Worm (Caenorhabditis elegans): ENCODE measurements around the gene mog-5.

mog-5 gene

ce11 chrII:5436833-5437232 lies 37.5 kb downstream of the mog-5 start, which contains the start of gene dct-5:
Gene dct-5, minus strand, starts transcription at chrII:5436933.
- TF ChIP-seq R02D3.7 (tag; optimal IDR thresholded peaks at IDR 0.05) (no peak), gmeb-1 (tag; optimal IDR thresholded peaks at IDR 0.05) (no peak), sem-4 (tag; optimal IDR thresholded peaks at IDR 0.05) (no peak), lin-13 (GFP tag; optimal IDR thresholded peaks at IDR 0.05) (no peak), nhr-25 (tag; optimal IDR thresholded peaks at IDR 0.05) (no peak), snpc-4 (tag; optimal IDR thresholded peaks at IDR 0.05) (no peak), nhr-77 (tag; optimal IDR thresholded peaks at IDR 0.05) (no peak), crh-2 (tag; optimal IDR thresholded peaks at IDR 0.05) (no peak), F13H6.1 (tag; optimal IDR thresholded peaks at IDR 0.05) (no peak), nhr-11 (tag; optimal IDR thresholded peaks at IDR 0.05) (no peak), unc-62 (GFP tag; optimal IDR thresholded peaks at IDR 0.05) (no peak), nhr-6 (tag; optimal IDR thresholded peaks at IDR 0.05) (no peak), nhr-12 (tag; optimal IDR thresholded peaks at IDR 0.05) (no peak), lin-39 (tag; optimal IDR thresholded peaks at IDR 0.05) (no peak), peb-1 (tag; optimal IDR thresholded peaks at IDR 0.05) (no peak), egl-27 (tag; optimal IDR thresholded peaks at IDR 0.05) (no peak), sma-3 (GFP tag; optimal IDR thresholded peaks at IDR 0.05) (no peak), unc-55 (GFP tag; optimal IDR thresholded peaks at IDR 0.05) (no peak), nhr-10 (tag; optimal IDR thresholded peaks at IDR 0.05) (no peak)

- TF ChIP-seq ZK546.5 (tag; optimal IDR thresholded peaks at IDR 0.05) (no peak), lsy-2 (tag; optimal IDR thresholded peaks at IDR 0.05) (no peak), ztf-11 (tag; optimal IDR thresholded peaks at IDR 0.05) (no peak), unc-55 (GFP tag; optimal IDR thresholded peaks at IDR 0.05) (no peak), lin-11 (tag; optimal IDR thresholded peaks at IDR 0.05) (no peak), skn-1 (tag; optimal IDR thresholded peaks at IDR 0.05) (no peak), ceh-82 (tag; optimal IDR thresholded peaks at IDR 0.05) (no peak), nhr-11 (tag; optimal IDR thresholded peaks at IDR 0.05) (no peak), unc-62 (GFP tag; optimal IDR thresholded peaks at IDR 0.05) (no peak), fos-1 (tag; optimal IDR thresholded peaks at IDR 0.05) (no peak)
Observed at ce11 chrII:5437586-5437985, 38.2 kb downstream of the mog-5 start, which contains the start of gene F07F6.1. Gene F07F6.1, plus strand, starts transcription at chrII:5437886.

ce11 chrII:5446506-5446905 lies 47.2 kb downstream of the mog-5 start, which contains the start of gene nmr-1:
Gene nmr-1, minus strand, starts transcription at chrII:5446606.
- no peak for TF ChIP-seq ztf-11 (tag; optimal IDR thresholded peaks at IDR 0.05)
- no peak for TF ChIP-seq ceh-82 (tag; optimal IDR thresholded peaks at IDR 0.05)
- no peak for TF ChIP-seq lin-13 (GFP tag; optimal IDR thresholded peaks at IDR 0.05)
- no peak for TF ChIP-seq unc-62 (GFP tag; optimal IDR thresholded peaks at IDR 0.05)
- no peak for TF ChIP-seq peb-1 (tag; optimal IDR thresholded peaks at IDR 0.05)
- TF ChIP-seq sma-9 (GFP tag; optimal IDR thresholded peaks at IDR 0.05): no peak
- no peak for TF ChIP-seq sma-9 (tag; optimal IDR thresholded peaks at IDR 0.05)
- no peak for TF ChIP-seq ZK546.5 (tag; optimal IDR thresholded peaks at IDR 0.05)
- no peak for TF ChIP-seq nhr-6 (tag; optimal IDR thresholded peaks at IDR 0.05)
- no peak for TF ChIP-seq nhr-10 (tag; optimal IDR thresholded peaks at IDR 0.05)
- no peak for TF ChIP-seq nhr-11 (tag; optimal IDR thresholded peaks at IDR 0.05)
- TF ChIP-seq nhr-12 (tag; optimal IDR thresholded peaks at IDR 0.05): no peak
- no peak for TF ChIP-seq alr-1 (tag; optimal IDR thresholded peaks at IDR 0.05)
- TF ChIP-seq zag-1 (tag; optimal IDR thresholded peaks at IDR 0.05): no peak
- no peak for TF ChIP-seq ceh-16 (tag; optimal IDR thresholded peaks at IDR 0.05)
- TF ChIP-seq nhr-21 (tag; optimal IDR thresholded peaks at IDR 0.05): no peak
- TF ChIP-seq ztf-1 (GFP tag; conservative IDR thresholded peaks at IDR 0.05): no peak
- no peak for TF ChIP-seq unc-39 (tag; optimal IDR thresholded peaks at IDR 0.05)
- no peak for TF ChIP-seq mdl-1 (tag; optimal IDR thresholded peaks at IDR 0.05)

ce11 chrII:5447381-5447780 lies 48.0 kb downstream of the mog-5 start, which contains the start of gene cex-1:
Gene cex-1, plus strand, starts transcription at chrII:5447681.
- TF ChIP-seq nhr-129 (tag; optimal IDR thresholded peaks at IDR 0.05) (no peak), nhr-237 (tag; optimal IDR thresholded peaks at IDR 0.05) (no peak), fos-1 (tag; optimal IDR thresholded peaks at IDR 0.05) (no peak), nhr-77 (tag; optimal IDR thresholded peaks at IDR 0.05) (no peak), mab-5 (tag; optimal IDR thresholded peaks at IDR 0.05) (no peak), peb-1 (tag; optimal IDR thresholded peaks at IDR 0.05) (no peak)
